Worm (Caenorhabditis elegans): ENCODE results near the gene F42F12.4.

DNA sequence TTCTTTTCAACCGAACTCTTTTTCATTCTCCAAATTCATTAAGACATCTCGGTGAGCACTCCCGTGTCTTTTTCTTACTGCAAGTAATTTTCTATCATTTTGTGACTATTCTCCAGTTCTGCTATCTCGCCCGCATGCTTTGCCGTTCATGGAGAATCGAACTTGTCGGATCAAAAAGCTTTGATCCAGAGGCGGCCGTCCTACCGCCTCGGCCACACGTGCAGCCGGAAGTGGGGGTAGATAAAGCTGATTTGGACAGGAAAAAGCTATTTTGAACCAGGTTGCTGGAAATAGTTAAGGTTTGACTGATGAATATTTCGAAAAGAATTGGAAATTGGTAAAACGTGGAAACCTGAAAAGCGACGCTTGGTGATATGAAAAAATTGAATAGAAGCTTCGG is 48.5 kb downstream of the F42F12.4 start:
- no peak for TF ChIP-seq flt-1 (GFP tag; IDR thresholded peaks at IDR 0.05)
- TF ChIP-seq T22C8.4 (GFP tag; IDR thresholded peaks at IDR 0.05), result no peak
- no peak for TF ChIP-seq ref-1 (GFP tag; conservative IDR thresholded peaks at IDR 0.05)
- no peak for TF ChIP-seq ztf-23 (GFP tag; IDR thresholded peaks at IDR 0.05)
- TF ChIP-seq med-1 (GFP tag; optimal IDR thresholded peaks at IDR 0.05; ENCODE audit: insufficient read depth), result no peak
- no peak for TF ChIP-seq klf-2 (GFP tag; conservative IDR thresholded peaks at IDR 0.05)
- no peak for TF ChIP-seq tab-1 (GFP tag; IDR thresholded peaks at IDR 0.05)
- no peak for TF ChIP-seq cog-1 (tag; optimal IDR thresholded peaks at IDR 0.05)

All from whole organism, midembryonic.